Worm (Caenorhabditis elegans) whole organism, L4/young adult: Measurements from ENCODE around the gene Y9C9A.13.

Experiments used
- W03F9.2 ChIP-seq: fragments of 150-350 bp; optimal IDR thresholded peaks from 2 replicates; lab custom pipeline; 2014; ENCODE audit warnings: missing biosample characterization, missing genetic modification characterization
- dao-5 ChIP-seq: sonication (generic microtip); optimal IDR thresholded peaks from 2 replicates; lab custom pipeline; 2016; ENCODE audit warnings: missing genotype, missing genetic modification characterization, moderate library complexity, missing compliant biosample characterization
- him-1 ChIP-seq: sonication (generic microtip); optimal IDR thresholded peaks from 2 replicates; lab custom pipeline; 2016; ENCODE audit warnings: missing genotype, missing genetic modification reagents, missing genetic modification characterization, missing compliant biosample characterization

- TF ChIP-seq dao-5 (no peak), him-1 (tag; lab: Kevin White, UChicago) (no peak), W03F9.2 (tag; lab: Kevin White, UChicago) (no peak)
Observed at ce11 chrIV:4996956-4997355, 27.6 kb upstream of the Y9C9A.13 start.
